Fruit fly (Drosophila melanogaster) whole organism, embryonic: ENCODE data around the gene Vm26Aa.

Experiments
- CG10462 ChIP-seq: fragments of 200-800 bp; sonication (Bioruptor generic); optimal IDR thresholded peaks from 2 replicates; lab custom pipeline; 2016; ENCODE audit warnings: missing biosample characterization, missing genetic modification characterization
- CG17186 ChIP-seq: fragments of 200-800 bp; sonication (Bioruptor generic); optimal IDR thresholded peaks from 3 replicates; lab custom pipeline; 2017; ENCODE audit warnings: missing biosample characterization, missing genetic modification reagents, missing genetic modification characterization
- CG30431 ChIP-seq: fragments of 200-800 bp; sonication (Bioruptor generic); optimal IDR thresholded peaks from 2 replicates; lab custom pipeline; 2017; ENCODE audit warnings: missing biosample characterization, missing genetic modification characterization
- CG8359 ChIP-seq: fragments of 200-800 bp; sonication (Bioruptor generic); optimal IDR thresholded peaks from 2 replicates; lab custom pipeline; 2017; ENCODE audit warnings: missing biosample characterization, mild to moderate bottlenecking, missing genetic modification characterization, borderline replicate concordance
- Dp ChIP-seq: fragments of 200-800 bp; sonication (Bioruptor generic); optimal IDR thresholded peaks from 2 replicates; lab custom pipeline; 2018; ENCODE audit warnings: missing biosample characterization, mild to moderate bottlenecking, missing genetic modification characterization, moderate library complexity
- Fer3 ChIP-seq: fragments of 200-800 bp; sonication (Bioruptor generic); optimal IDR thresholded peaks from 2 replicates; lab custom pipeline; 2018; ENCODE audit warnings: missing biosample characterization, mild to moderate bottlenecking, missing genetic modification characterization, moderate library complexity
- PHDP ChIP-seq: fragments of 200-800 bp; sonication (Bioruptor generic); optimal IDR thresholded peaks from 3 replicates; lab custom pipeline; 2018; ENCODE audit warnings: missing biosample characterization, mild to moderate bottlenecking, missing genetic modification characterization, moderate library complexity
- Rfx ChIP-seq: fragments of 200-800 bp; sonication (Bioruptor generic); IDR thresholded peaks from 2 replicates; pipeline ENCODE4 v1.3.6; 2022; ENCODE audit warnings: missing biosample characterization, missing genetic modification characterization
- kay ChIP-seq: fragments of 200-800 bp; sonication (Bioruptor generic); optimal IDR thresholded peaks from 2 replicates; lab custom pipeline; 2016; ENCODE audit warnings: missing biosample characterization, missing genetic modification characterization
- prd ChIP-seq, 3 experiments: fragments of >200 bp in 2 of 3; fragments of 200-800 bp in 1 of 3; sonication (Bioruptor generic) in 1 of 3; optimal IDR thresholded peaks in 2 of 3; IDR thresholded peaks in 1 of 3; 2 replicates in 2 of 3; 3 replicates in 1 of 3; pipeline versions ENCODE4 v1.3.6 to Lab custom; 2017 to 2022; ENCODE audit warnings: missing biosample characterization in 1 of 3, missing genetic modification characterization in 1 of 3

DNA sequence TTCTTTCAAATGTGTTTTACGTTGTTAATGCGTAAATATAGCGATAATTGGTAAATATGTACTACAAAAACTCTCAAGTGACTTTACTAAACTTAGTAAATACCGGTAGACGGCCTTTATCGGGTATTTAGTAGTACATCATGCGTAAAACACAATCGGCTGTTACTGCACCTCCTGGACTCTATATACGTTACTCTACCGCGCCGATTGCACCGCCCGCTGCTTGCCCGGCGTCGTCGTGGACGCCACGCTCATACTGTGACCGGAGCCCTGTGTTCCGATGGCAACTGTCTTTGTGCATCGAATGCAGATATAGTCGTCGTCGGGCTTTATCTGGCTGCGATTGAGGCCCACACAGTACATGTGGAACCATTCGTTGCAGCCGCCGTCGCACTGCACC is 30.3 kb upstream of the Vm26Aa start:
- TF ChIP-seq prd (optimal IDR thresholded peaks at IDR 0.05; lab: Kevin White, UChicago) (no peak), prd (GFP tag; IDR thresholded peaks at IDR 0.05; lab: Robert Waterston, UW) (no peak), CG17186 (GFP tag; lab: Kevin White, UChicago) (no peak), Dp (no peak), CG10462 (GFP tag; lab: Kevin White, UChicago) (no peak), Rfx (GFP tag; lab: Robert Waterston, UW) (no peak), CG8359 (GFP tag; lab: Kevin White, UChicago) (no peak), kay (GFP tag; lab: Kevin White, UChicago) (no peak), PHDP (tag; lab: Kevin White, UChicago) (no peak), CG30431 (no peak), Fer3 (no peak)
